Fruit fly (Drosophila melanogaster) whole organism, embryonic: ENCODE data around the gene CG16789.

Experiments
- Abd-B ChIP-seq: fragments of 200-800 bp; sonication (Bioruptor generic); optimal IDR thresholded peaks from 2 replicates; lab custom pipeline; 2018; ENCODE audit warnings: missing biosample characterization, mild to moderate bottlenecking, missing genetic modification characterization, moderate library complexity
- Blimp-1 ChIP-seq: fragments of 200-800 bp; sonication (Bioruptor generic); optimal IDR thresholded peaks from 3 replicates; lab custom pipeline; 2018; ENCODE audit warnings: missing biosample characterization, missing genetic modification characterization, mild to moderate bottlenecking, moderate library complexity, missing genetic modification reagents
- CG10366 ChIP-seq: fragments of 200-800 bp; sonication (Bioruptor generic); IDR thresholded peaks from 2 replicates; pipeline ENCODE4 v1.3.6; 2022; ENCODE audit warnings: missing biosample characterization, missing genetic modification characterization
- CG10431 ChIP-seq: fragments of 200-800 bp; sonication (Bioruptor generic); optimal IDR thresholded peaks from 3 replicates; lab custom pipeline; 2018; ENCODE audit warnings: missing biosample characterization, mild to moderate bottlenecking, missing genetic modification characterization
- CG10654 ChIP-seq: fragments of 200-800 bp; sonication (Bioruptor generic); optimal IDR thresholded peaks from 2 replicates; lab custom pipeline; 2016; ENCODE audit warnings: missing biosample characterization, missing genetic modification characterization
- CG11085 ChIP-seq: fragments of 200-800 bp; sonication (Bioruptor generic); IDR thresholded peaks from 2 replicates; pipeline ENCODE4 v1.3.6; 2022; ENCODE audit warnings: missing biosample characterization, missing genetic modification characterization
- CG12391 ChIP-seq: fragments of 200-800 bp; sonication (Bioruptor generic); optimal IDR thresholded peaks from 3 replicates; lab custom pipeline; 2018; ENCODE audit warnings: missing biosample characterization, mild to moderate bottlenecking, missing genetic modification characterization, moderate library complexity
- CG12942 ChIP-seq: fragments of 200-800 bp; sonication (Bioruptor generic); optimal IDR thresholded peaks from 3 replicates; lab custom pipeline; 2016; ENCODE audit warnings: missing biosample characterization, missing genetic modification characterization
- CG14050 ChIP-seq: fragments of 200-800 bp; sonication (Bioruptor generic); IDR thresholded peaks from 3 replicates; pipeline ENCODE4 v1.3.6; 2022; ENCODE audit warnings: missing biosample characterization, missing genetic modification characterization
- CG17186 ChIP-seq: fragments of 200-800 bp; sonication (Bioruptor generic); optimal IDR thresholded peaks from 3 replicates; lab custom pipeline; 2017; ENCODE audit warnings: missing biosample characterization, missing genetic modification reagents, missing genetic modification characterization
- CG17328 ChIP-seq: fragments of 200-800 bp; sonication (Bioruptor generic); IDR thresholded peaks from 2 replicates; pipeline ENCODE4 v1.3.6; 2022; ENCODE audit warnings: missing biosample characterization, missing genetic modification characterization
- CG17612 ChIP-seq: fragments of 200-800 bp; sonication (Bioruptor generic); IDR thresholded peaks from 2 replicates; pipeline ENCODE4 v1.3.6; 2022; ENCODE audit warnings: missing biosample characterization, missing genetic modification characterization
- CG18764 ChIP-seq: fragments of 200-800 bp; sonication (Bioruptor generic); optimal IDR thresholded peaks from 3 replicates; lab custom pipeline; 2016; ENCODE audit warnings: missing biosample characterization, missing genetic modification characterization
- CG2116 ChIP-seq: fragments of 200-800 bp; sonication (Bioruptor generic); optimal IDR thresholded peaks from 3 replicates; lab custom pipeline; 2018; ENCODE audit warnings: missing biosample characterization, mild to moderate bottlenecking, missing genetic modification characterization
- CG2202 ChIP-seq: fragments of 200-800 bp; sonication (Bioruptor generic); optimal IDR thresholded peaks from 2 replicates; lab custom pipeline; 2018; ENCODE audit warnings: missing biosample characterization, mild to moderate bottlenecking, missing genetic modification characterization
- CG3065 ChIP-seq: fragments of 200-800 bp; sonication (Bioruptor generic); optimal IDR thresholded peaks from 2 replicates; lab custom pipeline; 2016; ENCODE audit warnings: missing biosample characterization, missing genetic modification characterization
- CG3163 ChIP-seq: fragments of 200-800 bp; sonication (Bioruptor generic); optimal IDR thresholded peaks from 3 replicates; lab custom pipeline; 2016; ENCODE audit warnings: missing biosample characterization, missing genetic modification characterization
- CG34224 ChIP-seq: fragments of 200-800 bp; sonication (Bioruptor generic); IDR thresholded peaks from 3 replicates; pipeline ENCODE4 v1.3.6; 2022; ENCODE audit warnings: missing biosample characterization, missing genetic modification characterization; ENCODE audit not compliant: partially characterized antibody
- CG3838 ChIP-seq: fragments of 200-800 bp; sonication (Bioruptor generic); optimal IDR thresholded peaks from 3 replicates; lab custom pipeline; 2016; ENCODE audit warnings: missing biosample characterization, missing genetic modification characterization
- CG5180 ChIP-seq: fragments of 200-800 bp; sonication (Bioruptor generic); optimal IDR thresholded peaks from 3 replicates; lab custom pipeline; 2017; ENCODE audit warnings: missing biosample characterization, missing genetic modification characterization, mild to moderate bottlenecking, moderate library complexity, missing genetic modification reagents
- CG5245 ChIP-seq: fragments of 200-800 bp; sonication (Bioruptor generic); optimal IDR thresholded peaks from 3 replicates; lab custom pipeline; 2016; ENCODE audit warnings: missing biosample characterization, missing genetic modification characterization
- CG6813 ChIP-seq: fragments of 200-800 bp; sonication (Bioruptor generic); optimal IDR thresholded peaks from 2 replicates; lab custom pipeline; 2017; ENCODE audit warnings: missing biosample characterization, missing genetic modification characterization, mild to moderate bottlenecking, moderate library complexity, missing genetic modification reagents
- CG7928 ChIP-seq: fragments of 200-800 bp; sonication (Bioruptor generic); optimal IDR thresholded peaks from 2 replicates; lab custom pipeline; 2017; ENCODE audit warnings: missing biosample characterization, mild to moderate bottlenecking, missing genetic modification characterization
- CG9932 ChIP-seq: fragments of 200-800 bp; sonication (Bioruptor generic); IDR thresholded peaks from 2 replicates; pipeline ENCODE4 v1.3.6; 2022; ENCODE audit warnings: missing biosample characterization, missing genetic modification characterization
- D19A ChIP-seq: fragments of 200-800 bp; optimal IDR thresholded peaks from 3 replicates; lab custom pipeline; 2019; ENCODE audit warnings: missing biosample characterization, mild to moderate bottlenecking, missing genetic modification characterization, moderate library complexity
- Dek ChIP-seq: fragments of 200-800 bp; sonication (Bioruptor generic); optimal IDR thresholded peaks from 3 replicates; lab custom pipeline; 2019; ENCODE audit warnings: missing biosample characterization, mild to moderate bottlenecking, missing genetic modification characterization, moderate library complexity
- Dfd ChIP-seq, 2 experiments: fragments of >200 bp; optimal IDR thresholded peaks; 2 replicates each; lab custom pipeline; 2017; ENCODE audit warnings: missing biosample characterization in 2 of 2, missing genetic modification characterization in 2 of 2
- Fer3 ChIP-seq: fragments of 200-800 bp; sonication (Bioruptor generic); optimal IDR thresholded peaks from 2 replicates; lab custom pipeline; 2018; ENCODE audit warnings: missing biosample characterization, mild to moderate bottlenecking, missing genetic modification characterization, moderate library complexity
- H15 ChIP-seq: fragments of 200-800 bp; sonication (Bioruptor generic); IDR thresholded peaks from 3 replicates; pipeline ENCODE4 v1.3.6; 2022; ENCODE audit warnings: missing biosample characterization, missing genetic modification characterization
- HLHmδ ChIP-seq: fragments of 200-800 bp; sonication (Bioruptor generic); optimal IDR thresholded peaks from 2 replicates; lab custom pipeline; 2018; ENCODE audit warnings: missing biosample characterization, mild to moderate bottlenecking, missing genetic modification characterization, moderate library complexity
- Hr51 ChIP-seq, 2 experiments: fragments of 200-800 bp; sonication (Bioruptor generic); optimal IDR thresholded peaks; 2 replicates in 1 of 2; 3 replicates in 1 of 2; lab custom pipeline; 2016 to 2018; ENCODE audit warnings: missing biosample characterization in 2 of 2, missing genetic modification characterization in 2 of 2, mild to moderate bottlenecking in 1 of 2, moderate library complexity in 1 of 2
- Hr78 ChIP-seq, 2 experiments: fragments of 200-800 bp in 1 of 2; fragments of >200 bp in 1 of 2; sonication (Bioruptor generic) in 1 of 2; optimal IDR thresholded peaks; 2 replicates each; lab custom pipeline; 2017 to 2019; ENCODE audit warnings: missing biosample characterization in 2 of 2, missing genetic modification characterization in 2 of 2, mild to moderate bottlenecking in 1 of 2, moderate library complexity in 1 of 2
- Myb ChIP-seq: fragments of 200-800 bp; sonication (Bioruptor generic); optimal IDR thresholded peaks from 2 replicates; lab custom pipeline; 2016; ENCODE audit warnings: missing biosample characterization, missing genetic modification characterization
- Vsx1 ChIP-seq: fragments of 200-800 bp; sonication (Bioruptor generic); optimal IDR thresholded peaks from 2 replicates; lab custom pipeline; 2017; ENCODE audit warnings: missing biosample characterization, mild to moderate bottlenecking, missing genetic modification characterization, missing genetic modification reagents
- ac ChIP-seq: fragments of 200-800 bp; sonication (Bioruptor generic); optimal IDR thresholded peaks from 3 replicates; lab custom pipeline; 2017; ENCODE audit warnings: missing biosample characterization, mild to moderate bottlenecking, missing genetic modification characterization
- ase ChIP-seq: fragments of 200-800 bp; sonication (Bioruptor generic); IDR thresholded peaks from 3 replicates; pipeline ENCODE4 v1.3.6; 2022; ENCODE audit warnings: missing biosample characterization, missing genetic modification characterization
- btn ChIP-seq: fragments of 200-800 bp; sonication (Bioruptor generic); optimal IDR thresholded peaks from 2 replicates; lab custom pipeline; 2016; ENCODE audit warnings: missing biosample characterization, missing genetic modification characterization
- dmrt11E ChIP-seq: fragments of 200-800 bp; sonication (Bioruptor generic); optimal IDR thresholded peaks from 3 replicates; lab custom pipeline; 2018; ENCODE audit warnings: missing biosample characterization, mild to moderate bottlenecking, missing genetic modification characterization, moderate library complexity
- emc ChIP-seq: fragments of 200-800 bp; sonication (Bioruptor generic); optimal IDR thresholded peaks from 2 replicates; lab custom pipeline; 2016; ENCODE audit warnings: missing biosample characterization, missing genetic modification characterization
- gsb ChIP-seq: fragments of 200-800 bp; sonication (Bioruptor generic); IDR thresholded peaks from 2 replicates; pipeline ENCODE4 v1.3.6; 2022; ENCODE audit warnings: missing biosample characterization, missing genetic modification characterization
- jigr1 ChIP-seq: fragments of 200-800 bp; sonication (Bioruptor generic); IDR thresholded peaks from 3 replicates; pipeline ENCODE4 v1.3.6; 2022; ENCODE audit warnings: missing biosample characterization, missing genetic modification characterization
- jumu ChIP-seq: fragments of 200-800 bp; sonication (Bioruptor generic); optimal IDR thresholded peaks from 3 replicates; lab custom pipeline; 2016; ENCODE audit warnings: missing biosample characterization, missing genetic modification characterization
- mld ChIP-seq: fragments of 200-800 bp; sonication (Bioruptor generic); IDR thresholded peaks from 3 replicates; pipeline ENCODE4 v1.3.6; 2022; ENCODE audit warnings: missing biosample characterization, missing genetic modification characterization; ENCODE audit not compliant: partially characterized antibody
- nau ChIP-seq: fragments of 200-800 bp; sonication (Bioruptor generic); optimal IDR thresholded peaks from 3 replicates; lab custom pipeline; 2017; ENCODE audit warnings: missing biosample characterization, mild to moderate bottlenecking, missing genetic modification characterization, missing genetic modification reagents
- p53 ChIP-seq: fragments of 200-800 bp; sonication (Bioruptor generic); optimal IDR thresholded peaks from 2 replicates; lab custom pipeline; 2016; ENCODE audit warnings: missing biosample characterization, missing genetic modification characterization
- row ChIP-seq: fragments of 200-800 bp; sonication (Bioruptor generic); IDR thresholded peaks from 3 replicates; pipeline ENCODE4 v1.3.6; 2022; ENCODE audit warnings: missing biosample characterization, missing genetic modification characterization
- sima ChIP-seq: fragments of 200-800 bp; sonication (Bioruptor generic); optimal IDR thresholded peaks from 2 replicates; lab custom pipeline; 2016; ENCODE audit warnings: missing biosample characterization, missing genetic modification characterization
- sqz ChIP-seq: fragments of 200-800 bp; sonication (Bioruptor generic); optimal IDR thresholded peaks from 3 replicates; lab custom pipeline; 2018; ENCODE audit warnings: missing biosample characterization, mild to moderate bottlenecking, missing genetic modification characterization
- sug ChIP-seq: fragments of 200-800 bp; optimal IDR thresholded peaks from 2 replicates; lab custom pipeline; 2019; ENCODE audit warnings: missing biosample characterization, mild to moderate bottlenecking, missing genetic modification characterization, moderate library complexity
- vvl ChIP-seq: fragments of 200-800 bp; sonication (Bioruptor generic); IDR thresholded peaks from 2 replicates; pipeline ENCODE4 v1.3.6; 2022; ENCODE audit warnings: missing biosample characterization, missing genetic modification characterization

Gene CG16789

DNA sequence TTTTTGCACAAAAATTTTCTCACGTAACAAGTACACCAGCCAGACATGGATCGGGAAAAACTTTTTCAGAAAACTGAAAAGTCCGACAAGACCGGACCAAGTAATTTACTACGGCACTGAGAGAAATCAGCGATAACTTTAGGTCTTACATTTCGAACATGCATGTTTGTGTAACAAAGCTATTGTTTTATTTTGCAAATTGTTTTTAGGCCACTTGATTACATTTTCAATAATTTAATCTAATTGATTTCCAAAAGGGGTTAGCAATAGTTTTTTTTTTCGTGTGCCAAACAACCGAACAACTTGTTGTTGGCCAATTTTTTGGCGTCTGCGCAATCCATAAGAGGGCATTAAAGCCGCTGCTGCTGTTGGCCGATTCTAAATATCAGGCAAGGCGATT is 47.1 kb downstream of the CG16789 start (continued):
- TF ChIP-seq CG34224 (GFP tag; lab: Robert Waterston, UW), result no peak
- no peak for TF ChIP-seq CG10431 (GFP tag; lab: Kevin White, UChicago)
- TF ChIP-seq Hr51 (GFP tag; optimal IDR thresholded peaks at IDR 0.05; lab: Kevin White, UChicago), result peak; percentile 30 to 72
- TF ChIP-seq jumu (GFP tag; lab: Kevin White, UChicago), result peak; percentile 37
- peak; percentile 64 for TF ChIP-seq row
- TF ChIP-seq CG3838 (GFP tag; lab: Kevin White, UChicago), result no peak
- no peak; the same call in 1 of the 3 replicates for TF ChIP-seq ase
- TF ChIP-seq mld (GFP tag; lab: Robert Waterston, UW), result no peak
- no peak for TF ChIP-seq CG3163 (GFP tag; lab: Kevin White, UChicago)
- 0 out of 2 replicates have a peak, but pooled peaks have one; percentile 32 for TF ChIP-seq CG11085 (GFP tag; lab: Robert Waterston, UW)
- no peak for TF ChIP-seq CG14050 (GFP tag; lab: Robert Waterston, UW)
- no peak for TF ChIP-seq Dfd (GFP tag; optimal IDR thresholded peaks at IDR 0.05; lab: Kevin White, UChicago)
- TF ChIP-seq CG10366 (GFP tag; lab: Robert Waterston, UW), result peak; percentile 59; the same call in 1 of the 2 replicates
- TF ChIP-seq Blimp-1, result peak; percentile 57
- TF ChIP-seq sug (tag; lab: Kevin White, UChicago), result no peak
- no peak for TF ChIP-seq Hr78 (GFP tag; optimal IDR thresholded peaks at IDR 0.05; lab: Kevin White, UChicago)
- TF ChIP-seq CG17186 (GFP tag; lab: Kevin White, UChicago), result no peak
- no peak for TF ChIP-seq CG3065 (GFP tag; lab: Kevin White, UChicago)
- TF ChIP-seq D19A (tag; lab: Kevin White, UChicago), result no peak
- peak; percentile 43 for TF ChIP-seq CG10654
- TF ChIP-seq CG7928, result peak; percentile 12
- TF ChIP-seq emc (GFP tag; lab: Kevin White, UChicago), result peak; percentile 52
- no peak for TF ChIP-seq sqz (GFP tag; lab: Kevin White, UChicago)
- TF ChIP-seq CG17328 (GFP tag; lab: Robert Waterston, UW), result peak; percentile 65
- TF ChIP-seq HLHmδ (GFP tag; lab: Kevin White, UChicago), result no peak
- peak; percentile 34 for TF ChIP-seq CG18764 (GFP tag; lab: Kevin White, UChicago)
- TF ChIP-seq btn (GFP tag; lab: Kevin White, UChicago), result no peak
- TF ChIP-seq CG5180 (GFP tag; lab: Kevin White, UChicago), result peak; percentile 36
- TF ChIP-seq vvl (GFP tag; lab: Robert Waterston, UW), result peak; percentile 78
- TF ChIP-seq CG12391, result peak; percentile 64
- peak; percentile 63 for TF ChIP-seq CG5245 (GFP tag; lab: Kevin White, UChicago)
- TF ChIP-seq CG2202 (tag; lab: Kevin White, UChicago), result no peak
- TF ChIP-seq CG17612 (GFP tag; lab: Robert Waterston, UW), result 0 out of 2 replicates have a peak, but pooled peaks have one; percentile 8
- peak; percentile 51 for TF ChIP-seq CG9932 (GFP tag; lab: Robert Waterston, UW)
- TF ChIP-seq CG2116 (GFP tag; lab: Kevin White, UChicago), result no peak
- TF ChIP-seq Abd-B (GFP tag; lab: Kevin White, UChicago), result peak; percentile 54
- TF ChIP-seq nau (GFP tag; lab: Kevin White, UChicago), result peak; percentile 18
- peak; percentile 61 for TF ChIP-seq CG6813 (GFP tag; lab: Kevin White, UChicago)
- no peak for TF ChIP-seq jigr1 (GFP tag; lab: Robert Waterston, UW)
- TF ChIP-seq sima, result no peak
- TF ChIP-seq CG12942, result peak; percentile 24
- TF ChIP-seq Dek, result peak; percentile 16
- 0 out of 3 replicates have a peak, but pooled peaks have one; percentile 39 for TF ChIP-seq H15 (GFP tag; lab: Robert Waterston, UW)
- TF ChIP-seq Vsx1, result peak; percentile 26
- no peak for TF ChIP-seq gsb
- TF ChIP-seq dmrt11E, result peak; percentile 5
- peak; percentile 4 for TF ChIP-seq p53 (GFP tag; lab: Kevin White, UChicago)
- TF ChIP-seq ac, result no peak
- peak; percentile 62 for TF ChIP-seq Fer3 (tag; lab: Kevin White, UChicago)
- TF ChIP-seq Myb (GFP tag; lab: Kevin White, UChicago), result peak; percentile 30
